Fruit fly (Drosophila melanogaster) whole organism, embryonic: Measurements from ENCODE around the gene CG14982.

Experiments used
- Abd-B ChIP-seq: fragments of 200-800 bp; sonication (Bioruptor generic); optimal IDR thresholded peaks from 2 replicates; lab custom pipeline; 2018; ENCODE audit warnings: missing biosample characterization, mild to moderate bottlenecking, missing genetic modification characterization, moderate library complexity
- BtbVII ChIP-seq: fragments of 200-800 bp; sonication (Bioruptor generic); optimal IDR thresholded peaks from 3 replicates; lab custom pipeline; 2017; ENCODE audit warnings: missing biosample characterization, mild to moderate bottlenecking, missing genetic modification characterization
- CG1024 ChIP-seq: fragments of 200-800 bp; sonication (Bioruptor generic); IDR thresholded peaks from 2 replicates; pipeline ENCODE4 v1.3.6; 2022; ENCODE audit warnings: missing biosample characterization, missing genetic modification characterization
- CG10565 ChIP-seq: fragments of 200-800 bp; sonication (Bioruptor generic); optimal IDR thresholded peaks from 3 replicates; lab custom pipeline; 2016; ENCODE audit warnings: missing biosample characterization, mild to moderate bottlenecking, missing genetic modification characterization
- CG10654 ChIP-seq: fragments of 200-800 bp; sonication (Bioruptor generic); optimal IDR thresholded peaks from 2 replicates; lab custom pipeline; 2016; ENCODE audit warnings: missing biosample characterization, missing genetic modification characterization
- CG12155 ChIP-seq: fragments of 200-800 bp; sonication (Bioruptor generic); optimal IDR thresholded peaks from 3 replicates; lab custom pipeline; 2016; ENCODE audit warnings: missing biosample characterization, missing genetic modification characterization
- CG12659 ChIP-seq: fragments of 200-800 bp; sonication (Bioruptor generic); optimal IDR thresholded peaks from 3 replicates; lab custom pipeline; 2017; ENCODE audit warnings: mild to moderate bottlenecking, missing biosample characterization, missing genetic modification reagents, missing genetic modification characterization
- CG13624 ChIP-seq: fragments of 200-800 bp; sonication (Bioruptor generic); optimal IDR thresholded peaks from 2 replicates; lab custom pipeline; 2016; ENCODE audit warnings: missing biosample characterization, missing genetic modification characterization
- CG13775 ChIP-seq: fragments of 200-800 bp; sonication (Bioruptor generic); optimal IDR thresholded peaks from 3 replicates; lab custom pipeline; 2017; ENCODE audit warnings: missing biosample characterization, mild to moderate bottlenecking, missing genetic modification characterization
- CG1529 ChIP-seq: fragments of 200-800 bp; sonication (Bioruptor generic); optimal IDR thresholded peaks from 3 replicates; lab custom pipeline; 2018; ENCODE audit warnings: missing biosample characterization, missing genetic modification characterization
- CG15514 ChIP-seq: fragments of 200-800 bp; sonication (Bioruptor generic); optimal IDR thresholded peaks from 3 replicates; lab custom pipeline; 2017; ENCODE audit warnings: missing biosample characterization, missing genetic modification characterization, mild to moderate bottlenecking, moderate library complexity, missing genetic modification reagents
- CG15601 ChIP-seq: fragments of 200-800 bp; sonication (Bioruptor generic); optimal IDR thresholded peaks from 3 replicates; lab custom pipeline; 2019; ENCODE audit warnings: missing biosample characterization, mild to moderate bottlenecking, missing genetic modification characterization, moderate library complexity
- CG16779 ChIP-seq: fragments of 200-800 bp; sonication (Bioruptor generic); IDR thresholded peaks from 2 replicates; pipeline ENCODE4 v1.3.6; 2022; ENCODE audit warnings: missing biosample characterization, missing genetic modification characterization
- CG17359 ChIP-seq: fragments of 200-800 bp; sonication (Bioruptor generic); optimal IDR thresholded peaks from 3 replicates; lab custom pipeline; 2018; ENCODE audit warnings: missing biosample characterization, mild to moderate bottlenecking, missing genetic modification characterization, moderate library complexity
- CG17361 ChIP-seq: fragments of 200-800 bp; sonication (Bioruptor generic); IDR thresholded peaks from 3 replicates; pipeline ENCODE4 v1.3.6; 2022; ENCODE audit warnings: missing biosample characterization, missing genetic modification characterization
- CG18599 ChIP-seq: fragments of 200-800 bp; sonication (Bioruptor generic); optimal IDR thresholded peaks from 3 replicates; lab custom pipeline; 2017; ENCODE audit warnings: missing biosample characterization, missing genetic modification characterization, mild to moderate bottlenecking, moderate library complexity, missing genetic modification reagents
- CG3847 ChIP-seq: fragments of 200-800 bp; sonication (Bioruptor generic); IDR thresholded peaks from 2 replicates; pipeline ENCODE4 v1.3.6; 2022; ENCODE audit warnings: missing biosample characterization, missing genetic modification characterization
- CG4820 ChIP-seq: fragments of 200-800 bp; sonication (Bioruptor generic); optimal IDR thresholded peaks from 3 replicates; lab custom pipeline; 2016; ENCODE audit warnings: missing biosample characterization, missing genetic modification characterization
- CG7357 ChIP-seq: fragments of 200-800 bp; sonication (Bioruptor generic); IDR thresholded peaks from 3 replicates; pipeline ENCODE4 v1.3.6; 2022; ENCODE audit warnings: missing biosample characterization, missing genetic modification characterization
- CG7786 ChIP-seq: fragments of 200-800 bp; sonication (Bioruptor generic); optimal IDR thresholded peaks from 2 replicates; lab custom pipeline; 2016; ENCODE audit warnings: missing biosample characterization, missing genetic modification characterization
- CG7839 ChIP-seq: fragments of 200-800 bp; sonication (Bioruptor generic); optimal IDR thresholded peaks from 3 replicates; lab custom pipeline; 2018; ENCODE audit warnings: missing biosample characterization, mild to moderate bottlenecking, missing genetic modification characterization, moderate library complexity
- D19B ChIP-seq: fragments of 200-800 bp; sonication (Bioruptor generic); optimal IDR thresholded peaks from 2 replicates; lab custom pipeline; 2017; ENCODE audit warnings: missing biosample characterization, mild to moderate bottlenecking, missing genetic modification characterization
- HmgZ ChIP-seq: fragments of 200-800 bp; sonication (Bioruptor generic); optimal IDR thresholded peaks from 2 replicates; lab custom pipeline; 2018; ENCODE audit warnings: missing biosample characterization, mild to moderate bottlenecking, missing genetic modification characterization
- Hr51 ChIP-seq, 2 experiments: fragments of 200-800 bp; sonication (Bioruptor generic); optimal IDR thresholded peaks; 2 replicates in 1 of 2; 3 replicates in 1 of 2; lab custom pipeline; 2016 to 2018; ENCODE audit warnings: missing biosample characterization in 2 of 2, missing genetic modification characterization in 2 of 2, mild to moderate bottlenecking in 1 of 2, moderate library complexity in 1 of 2
- Jarid2 ChIP-seq: fragments of 200-800 bp; sonication (Bioruptor generic); optimal IDR thresholded peaks from 3 replicates; lab custom pipeline; 2017; ENCODE audit warnings: mild to moderate bottlenecking, missing biosample characterization, missing genetic modification reagents, missing genetic modification characterization
- Lpt ChIP-seq: fragments of >200 bp; optimal IDR thresholded peaks from 2 replicates; lab custom pipeline; 2018; ENCODE audit warnings: missing biosample characterization, missing genetic modification characterization
- Med ChIP-seq: fragments of 200-800 bp; sonication (Bioruptor generic); peaks from one replicate; lab custom pipeline; 2016; ENCODE audit warnings: missing biosample characterization, missing genetic modification characterization, mild to moderate bottlenecking, inconsistent platforms, moderate library complexity
- Pdp1 ChIP-seq, 2 experiments: fragments of 200-800 bp; sonication (Bioruptor generic); optimal IDR thresholded peaks; 3 replicates each; lab custom pipeline; 2016; ENCODE audit warnings: missing biosample characterization in 2 of 2, missing genetic modification characterization in 2 of 2, mild to moderate bottlenecking in 1 of 2, moderate library complexity in 1 of 2
- Vsx1 ChIP-seq: fragments of 200-800 bp; sonication (Bioruptor generic); optimal IDR thresholded peaks from 2 replicates; lab custom pipeline; 2017; ENCODE audit warnings: missing biosample characterization, mild to moderate bottlenecking, missing genetic modification characterization, missing genetic modification reagents
- Xrp1 ChIP-seq: fragments of 200-800 bp; sonication (Bioruptor generic); IDR thresholded peaks from 2 replicates; pipeline ENCODE4 v1.3.6; 2022; ENCODE audit warnings: missing biosample characterization, missing genetic modification characterization
- ab ChIP-seq: fragments of 200-800 bp; sonication (Bioruptor generic); optimal IDR thresholded peaks from 2 replicates; lab custom pipeline; 2016; ENCODE audit warnings: missing biosample characterization, missing genetic modification characterization
- al ChIP-seq: fragments of 200-800 bp; sonication (Bioruptor generic); IDR thresholded peaks from 2 replicates; pipeline ENCODE4 v1.3.6; 2022; ENCODE audit warnings: missing biosample characterization, missing genetic modification characterization
- crc ChIP-seq: fragments of 200-800 bp; sonication (Bioruptor generic); optimal IDR thresholded peaks from 2 replicates; lab custom pipeline; 2016; ENCODE audit warnings: missing biosample characterization, missing genetic modification characterization
- da ChIP-seq: fragments of 200-800 bp; sonication (Bioruptor generic); optimal IDR thresholded peaks from 2 replicates; lab custom pipeline; 2016; ENCODE audit warnings: missing biosample characterization, missing genetic modification characterization
- dpn ChIP-seq, 2 experiments: fragments of 200-800 bp; sonication (Bioruptor generic); optimal IDR thresholded peaks; 3 replicates each; lab custom pipeline; 2016; ENCODE audit warnings: missing biosample characterization in 2 of 2, missing genetic modification characterization in 2 of 2
- dysf ChIP-seq: fragments of 200-800 bp; sonication (Bioruptor generic); IDR thresholded peaks from 3 replicates; pipeline ENCODE4 v1.3.6; 2022; ENCODE audit warnings: missing biosample characterization, missing genetic modification characterization
- ewg ChIP-seq: fragments of 200-800 bp; sonication (Bioruptor generic); optimal IDR thresholded peaks from 3 replicates; lab custom pipeline; 2017; ENCODE audit warnings: mild to moderate bottlenecking, missing biosample characterization, missing genetic modification reagents, missing genetic modification characterization
- fd3F ChIP-seq: fragments of 200-800 bp; sonication (Bioruptor generic); optimal IDR thresholded peaks from 2 replicates; lab custom pipeline; 2018; ENCODE audit warnings: missing biosample characterization, mild to moderate bottlenecking, missing genetic modification characterization, moderate library complexity
- fd96Cb ChIP-seq: fragments of 200-800 bp; sonication (Bioruptor generic); optimal IDR thresholded peaks from 2 replicates; lab custom pipeline; 2018; ENCODE audit warnings: missing biosample characterization, mild to moderate bottlenecking, missing genetic modification characterization, moderate library complexity
- fu2 ChIP-seq: fragments of 200-800 bp; sonication (Bioruptor generic); optimal IDR thresholded peaks from 2 replicates; lab custom pipeline; 2016; ENCODE audit warnings: missing biosample characterization, missing genetic modification characterization
- row ChIP-seq: fragments of 200-800 bp; sonication (Bioruptor generic); IDR thresholded peaks from 3 replicates; pipeline ENCODE4 v1.3.6; 2022; ENCODE audit warnings: missing biosample characterization, missing genetic modification characterization
- run ChIP-seq: fragments of 200-800 bp; sonication (Bioruptor generic); optimal IDR thresholded peaks from 3 replicates; lab custom pipeline; 2018; ENCODE audit warnings: missing biosample characterization, mild to moderate bottlenecking, missing genetic modification characterization
- seq ChIP-seq: fragments of 200-800 bp; sonication (Bioruptor generic); IDR thresholded peaks from 2 replicates; pipeline ENCODE4 v1.3.6; 2022; ENCODE audit warnings: missing biosample characterization, missing genetic modification characterization
- sim ChIP-seq: fragments of 200-800 bp; sonication (Bioruptor generic); IDR thresholded peaks from 2 replicates; pipeline ENCODE4 v1.3.6; 2022; ENCODE audit warnings: missing biosample characterization, missing genetic modification characterization
- slou ChIP-seq: fragments of 200-800 bp; sonication (Bioruptor generic); optimal IDR thresholded peaks from 3 replicates; lab custom pipeline; 2016; ENCODE audit warnings: missing biosample characterization, missing genetic modification characterization
- so ChIP-seq: fragments of 200-800 bp; sonication (Bioruptor generic); IDR thresholded peaks from 3 replicates; pipeline ENCODE4 v1.3.6; 2022; ENCODE audit warnings: missing biosample characterization, missing genetic modification characterization
- sr ChIP-seq: fragments of 200-800 bp; sonication (Bioruptor generic); IDR thresholded peaks from 3 replicates; pipeline ENCODE4 v1.3.6; 2022; ENCODE audit warnings: missing biosample characterization, missing genetic modification characterization
- vvl ChIP-seq: fragments of 200-800 bp; sonication (Bioruptor generic); IDR thresholded peaks from 2 replicates; pipeline ENCODE4 v1.3.6; 2022; ENCODE audit warnings: missing biosample characterization, missing genetic modification characterization
- wor ChIP-seq: fragments of 200-800 bp; sonication (Bioruptor generic); IDR thresholded peaks from 2 replicates; pipeline ENCODE4 v1.3.6; 2022; ENCODE audit warnings: missing biosample characterization, missing genetic modification characterization

CG14982 gene

DNA sequence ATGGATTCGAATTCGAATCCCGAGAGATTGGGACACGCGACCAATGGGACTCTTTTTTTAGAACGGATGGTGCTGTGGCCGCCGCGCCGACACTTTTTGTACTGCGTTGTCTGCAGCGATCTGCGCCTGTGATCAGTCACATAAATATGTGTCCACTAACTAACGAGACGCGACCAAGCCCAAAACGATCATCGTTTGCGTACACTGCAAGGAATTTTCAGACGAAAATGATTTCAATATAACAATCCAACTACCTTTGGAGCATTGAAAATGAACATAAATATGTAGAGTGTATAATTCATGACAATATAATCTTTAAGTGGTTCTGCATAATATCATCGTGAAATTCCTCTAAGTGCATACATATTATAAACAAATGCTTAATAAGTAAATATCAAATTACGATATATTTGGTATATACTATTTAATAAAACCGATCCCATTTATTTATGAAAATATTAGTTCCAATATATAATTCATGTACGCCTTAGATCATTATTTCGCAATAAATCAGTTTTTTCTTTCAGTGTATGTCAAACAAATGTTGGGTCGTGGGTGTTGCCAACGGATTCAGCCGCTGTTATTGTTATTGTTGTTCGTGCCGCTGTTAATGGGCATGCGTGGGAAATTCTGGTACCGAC, 6.8 kb upstream of the CG14982 start, which contains the start of gene Eip63F-1 (continued):
- TF ChIP-seq sim = no peak
- TF ChIP-seq ab = no peak
- TF ChIP-seq Xrp1 (GFP tag; lab: Robert Waterston, UW) = peak; percentile 19; the same call in 1 of the 2 replicates
- peak; percentile 34 for TF ChIP-seq run (tag; lab: Kevin White, UChicago)
- peak; percentile 38 for TF ChIP-seq D19B (GFP tag; lab: Kevin White, UChicago)
- peak; percentile 49 for TF ChIP-seq CG12155 (GFP tag; lab: Kevin White, UChicago)
- no peak for TF ChIP-seq fu2 (GFP tag; lab: Kevin White, UChicago)
- TF ChIP-seq crc (GFP tag; lab: Kevin White, UChicago) = no peak
- TF ChIP-seq al (GFP tag; lab: Robert Waterston, UW) = peak; percentile 54; the same call in 1 of the 2 replicates
- TF ChIP-seq Jarid2 (GFP tag; lab: Kevin White, UChicago) = peak; percentile 60
- TF ChIP-seq CG16779 (GFP tag; lab: Robert Waterston, UW) = no peak
- peak; percentile 56 for TF ChIP-seq fd3F (GFP tag; lab: Kevin White, UChicago)
- TF ChIP-seq CG15514 = peak; percentile 8
- TF ChIP-seq CG12659 (GFP tag; lab: Kevin White, UChicago) = peak; percentile 67
- 0 out of 3 replicates have a peak, but pooled peaks have one; percentile 12 for TF ChIP-seq so (GFP tag; lab: Robert Waterston, UW)
- peak; percentile 40 for TF ChIP-seq CG7839
- peak; percentile 52 for TF ChIP-seq vvl
- TF ChIP-seq CG17361 (GFP tag; lab: Robert Waterston, UW) = peak; percentile 82
- TF ChIP-seq CG7786 (GFP tag; lab: Kevin White, UChicago) = peak; percentile 31
- TF ChIP-seq CG15601 (tag; lab: Kevin White, UChicago) = peak; percentile 27
- 0 out of 2 replicates have a peak, but pooled peaks have one; percentile 42 for TF ChIP-seq CG3847 (GFP tag; lab: Robert Waterston, UW)
- peak; percentile 66 for TF ChIP-seq row (GFP tag; lab: Robert Waterston, UW)
- TF ChIP-seq wor = peak; percentile 38; the same call in 1 of the 2 replicates
- peak; percentile 45 for TF ChIP-seq Abd-B
- peak; percentile 74 for TF ChIP-seq CG18599 (GFP tag; lab: Kevin White, UChicago)
- TF ChIP-seq Pdp1 (GFP tag; optimal IDR thresholded peaks at IDR 0.05; lab: Kevin White, UChicago) = peak in 1 of 2 experiments; percentile 14
- no peak for TF ChIP-seq da (GFP tag; lab: Kevin White, UChicago)
- TF ChIP-seq dpn (GFP tag; optimal IDR thresholded peaks at IDR 0.05; lab: Kevin White, UChicago) = peak in 1 of 2 experiments; percentile 62
- no peak for TF ChIP-seq CG10565
- no peak for TF ChIP-seq CG13624 (GFP tag; lab: Kevin White, UChicago)
- TF ChIP-seq CG7357 (GFP tag; lab: Robert Waterston, UW) = 0 out of 3 replicates have a peak, but pooled peaks have one; percentile 10
- peak; percentile 86 for TF ChIP-seq Med
- TF ChIP-seq sr (GFP tag; lab: Robert Waterston, UW) = peak; percentile 76
- peak; percentile 45 for TF ChIP-seq CG1529 (GFP tag; lab: Kevin White, UChicago)
- TF ChIP-seq slou = no peak
- TF ChIP-seq CG1024 (GFP tag; lab: Robert Waterston, UW) = peak; percentile 30; the same call in 1 of the 2 replicates
- TF ChIP-seq Hr51 (GFP tag; optimal IDR thresholded peaks at IDR 0.05; lab: Kevin White, UChicago) = peak in 1 of 2 experiments; percentile 85
- peak; percentile 65 for TF ChIP-seq fd96Cb
- peak; percentile 65 for TF ChIP-seq CG17359 (tag; lab: Kevin White, UChicago)
- peak; percentile 63 for TF ChIP-seq CG10654 (GFP tag; lab: Kevin White, UChicago)
- TF ChIP-seq CG4820 (GFP tag; lab: Kevin White, UChicago) = peak; percentile 35
- peak; percentile 55 for TF ChIP-seq CG13775 (GFP tag; lab: Kevin White, UChicago)
- peak; percentile 32 for TF ChIP-seq ewg (GFP tag; lab: Kevin White, UChicago)
- peak; percentile 17 for TF ChIP-seq Vsx1
- peak; percentile 43 for TF ChIP-seq BtbVII (GFP tag; lab: Kevin White, UChicago)
- TF ChIP-seq dysf (GFP tag; lab: Robert Waterston, UW) = peak; percentile 71
- no peak for TF ChIP-seq Lpt (GFP tag; lab: Kevin White, UChicago)
- peak; percentile 46 for TF ChIP-seq HmgZ (tag; lab: Kevin White, UChicago)
- TF ChIP-seq seq (GFP tag; lab: Robert Waterston, UW) = peak; percentile 19; the same call in 1 of the 2 replicates
